Worm (Caenorhabditis elegans): ENCODE measurements around the gene cwp-1.

ce11 chrV:4862737-4863136 lies 21.7 kb upstream of the cwp-1 start, which contains the start of gene C37H5.13:
- no peak for TF ChIP-seq egl-27 (tag; optimal IDR thresholded peaks at IDR 0.05)
- TF ChIP-seq nhr-12 (tag; optimal IDR thresholded peaks at IDR 0.05) = no peak
- TF ChIP-seq pqm-1 (tag; optimal IDR thresholded peaks at IDR 0.05) = peak; percentile 24
- TF ChIP-seq tbx-2 (tag; optimal IDR thresholded peaks at IDR 0.05) = no peak
- TF ChIP-seq zag-1 (tag; optimal IDR thresholded peaks at IDR 0.05) = no peak
- no peak for TF ChIP-seq snpc-4 (tag; optimal IDR thresholded peaks at IDR 0.05)
- no peak for TF ChIP-seq elt-2 (tag; optimal IDR thresholded peaks at IDR 0.05)
- TF ChIP-seq ama-1 (optimal IDR thresholded peaks at IDR 0.05) = no peak
- TF ChIP-seq unc-39 (tag; optimal IDR thresholded peaks at IDR 0.05) = no peak
